Worm (Caenorhabditis elegans) whole organism, L4/young adult: Measurements from ENCODE around the gene rpl-35.

ENCODE experiments used
- W03F9.2 ChIP-seq: fragments of 150-350 bp; optimal IDR thresholded peaks from 2 replicates; lab custom pipeline; 2014; ENCODE audit warnings: missing biosample characterization, missing genetic modification characterization
- dao-5 ChIP-seq: sonication (generic microtip); optimal IDR thresholded peaks from 2 replicates; lab custom pipeline; 2016; ENCODE audit warnings: missing genotype, missing genetic modification characterization, moderate library complexity, missing compliant biosample characterization
- him-1 ChIP-seq: sonication (generic microtip); optimal IDR thresholded peaks from 2 replicates; lab custom pipeline; 2016; ENCODE audit warnings: missing genotype, missing genetic modification reagents, missing genetic modification characterization, missing compliant biosample characterization

- TF ChIP-seq him-1 (tag; lab: Kevin White, UChicago) (peak; percentile 21), W03F9.2 (no peak), dao-5 (tag; lab: Kevin White, UChicago) (no peak)
Observed at ce11 chrIII:7858407-7859029, 3.6 kb downstream of the rpl-35 start, which contains the start of the genes coq-5 and ufm-1.
